Fruit fly (Drosophila melanogaster): ENCODE measurements around the gene squ.

DNA sequence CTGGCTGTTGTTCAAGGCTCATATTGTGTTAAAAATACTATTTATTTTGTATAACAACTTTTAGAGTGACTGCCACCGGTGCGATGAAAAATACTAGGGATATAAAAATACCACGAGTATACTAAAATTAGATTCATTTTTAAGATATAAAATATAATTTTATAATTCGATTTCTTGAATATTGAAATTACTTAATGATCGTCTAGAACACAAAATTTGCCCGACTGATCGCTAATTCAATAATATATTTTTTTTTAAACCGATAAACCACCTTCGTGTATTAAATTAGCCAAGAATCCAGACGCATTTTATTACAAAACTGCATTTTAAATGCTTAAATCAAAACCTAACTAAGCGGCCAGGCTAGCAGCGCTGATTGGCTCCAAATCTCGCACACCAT, 51.1 kb downstream of the squ start, which contains the start of gene CG17996:
- no peak for TF ChIP-seq CG11617 (GFP tag; optimal IDR thresholded peaks at IDR 0.05)
- no peak for TF ChIP-seq bab1 (GFP tag; optimal IDR thresholded peaks at IDR 0.05)

Data from whole organism, adult.